Worm (Caenorhabditis elegans): ENCODE data around the gene arrd-24.

arrd-24 gene

ce11 chrX:13941865-13942264, 38.5 kb downstream of the arrd-24 start:
- TF ChIP-seq cog-1 (tag; optimal IDR thresholded peaks at IDR 0.05): no peak
- TF ChIP-seq flt-1 (GFP tag; IDR thresholded peaks at IDR 0.05): no peak
- TF ChIP-seq ref-1 (GFP tag; conservative IDR thresholded peaks at IDR 0.05): no peak
- no peak for TF ChIP-seq ztf-29 (GFP tag; IDR thresholded peaks at IDR 0.05)
- TF ChIP-seq tab-1 (GFP tag; IDR thresholded peaks at IDR 0.05): no peak
- no peak for TF ChIP-seq ztf-23 (GFP tag; IDR thresholded peaks at IDR 0.05)
- TF ChIP-seq klf-2 (GFP tag; conservative IDR thresholded peaks at IDR 0.05): no peak
- no peak for TF ChIP-seq T22C8.4 (GFP tag; IDR thresholded peaks at IDR 0.05)
- no peak for TF ChIP-seq med-1 (GFP tag; optimal IDR thresholded peaks at IDR 0.05; ENCODE audit: insufficient read depth)

ce11 chrX:13941296-13941695, 39.0 kb downstream of the arrd-24 start:
- no peak for TF ChIP-seq tab-1 (GFP tag; IDR thresholded peaks at IDR 0.05)
- no peak for TF ChIP-seq klf-2 (GFP tag; conservative IDR thresholded peaks at IDR 0.05)
- no peak for TF ChIP-seq T22C8.4 (GFP tag; IDR thresholded peaks at IDR 0.05)

ce11 chrX:13940287-13940686, 40.0 kb downstream of the arrd-24 start:
- TF ChIP-seq ztf-23 (GFP tag; IDR thresholded peaks at IDR 0.05) (no peak), tab-1 (GFP tag; IDR thresholded peaks at IDR 0.05) (no peak), cog-1 (tag; optimal IDR thresholded peaks at IDR 0.05) (no peak), flt-1 (GFP tag; IDR thresholded peaks at IDR 0.05) (no peak), ztf-29 (GFP tag; IDR thresholded peaks at IDR 0.05) (no peak), T22C8.4 (GFP tag; IDR thresholded peaks at IDR 0.05) (no peak), ref-1 (GFP tag; conservative IDR thresholded peaks at IDR 0.05) (no peak), med-1 (GFP tag; optimal IDR thresholded peaks at IDR 0.05; ENCODE audit: insufficient read depth) (no peak), klf-2 (GFP tag; conservative IDR thresholded peaks at IDR 0.05) (no peak)

- TF ChIP-seq flt-1 (GFP tag; IDR thresholded peaks at IDR 0.05): no peak
- no peak for TF ChIP-seq ztf-23 (GFP tag; IDR thresholded peaks at IDR 0.05)
- TF ChIP-seq klf-2 (GFP tag; conservative IDR thresholded peaks at IDR 0.05): no peak
- no peak for TF ChIP-seq ztf-29 (GFP tag; IDR thresholded peaks at IDR 0.05)
- TF ChIP-seq ref-1 (GFP tag; conservative IDR thresholded peaks at IDR 0.05): no peak
- no peak for TF ChIP-seq T22C8.4 (GFP tag; IDR thresholded peaks at IDR 0.05)
- TF ChIP-seq cog-1 (tag; optimal IDR thresholded peaks at IDR 0.05): no peak
- no peak for TF ChIP-seq med-1 (GFP tag; optimal IDR thresholded peaks at IDR 0.05; ENCODE audit: insufficient read depth)
- TF ChIP-seq tab-1 (GFP tag; IDR thresholded peaks at IDR 0.05): no peak
Observed at ce11 chrX:13939388-13939787, 40.9 kb downstream of the arrd-24 start.

ce11 chrX:13937910-13938309, 42.4 kb downstream of the arrd-24 start:
- no peak for TF ChIP-seq tab-1 (GFP tag; IDR thresholded peaks at IDR 0.05)
- no peak for TF ChIP-seq flt-1 (GFP tag; IDR thresholded peaks at IDR 0.05)
- no peak for TF ChIP-seq ztf-23 (GFP tag; IDR thresholded peaks at IDR 0.05)
- no peak for TF ChIP-seq med-1 (GFP tag; optimal IDR thresholded peaks at IDR 0.05; ENCODE audit: insufficient read depth)
- no peak for TF ChIP-seq ref-1 (GFP tag; conservative IDR thresholded peaks at IDR 0.05)
- TF ChIP-seq cog-1 (tag; optimal IDR thresholded peaks at IDR 0.05): no peak
- no peak for TF ChIP-seq ztf-29 (GFP tag; IDR thresholded peaks at IDR 0.05)

ce11 chrX:13937350-13937749, 43.0 kb downstream of the arrd-24 start:
- TF ChIP-seq med-1 (GFP tag; optimal IDR thresholded peaks at IDR 0.05; ENCODE audit: insufficient read depth) (no peak), ztf-23 (GFP tag; IDR thresholded peaks at IDR 0.05) (no peak), tab-1 (GFP tag; IDR thresholded peaks at IDR 0.05) (no peak), flt-1 (GFP tag; IDR thresholded peaks at IDR 0.05) (no peak), cog-1 (tag; optimal IDR thresholded peaks at IDR 0.05) (no peak), ztf-29 (GFP tag; IDR thresholded peaks at IDR 0.05) (no peak), ref-1 (GFP tag; conservative IDR thresholded peaks at IDR 0.05) (no peak), klf-2 (GFP tag; conservative IDR thresholded peaks at IDR 0.05) (no peak), T22C8.4 (GFP tag; IDR thresholded peaks at IDR 0.05) (no peak)

ce11 chrX:13936719-13937118, 43.6 kb downstream of the arrd-24 start:
- TF ChIP-seq ref-1 (GFP tag; conservative IDR thresholded peaks at IDR 0.05): no peak
- TF ChIP-seq flt-1 (GFP tag; IDR thresholded peaks at IDR 0.05): no peak
- no peak for TF ChIP-seq cog-1 (tag; optimal IDR thresholded peaks at IDR 0.05)
- no peak for TF ChIP-seq ztf-23 (GFP tag; IDR thresholded peaks at IDR 0.05)
- no peak for TF ChIP-seq klf-2 (GFP tag; conservative IDR thresholded peaks at IDR 0.05)
- no peak for TF ChIP-seq tab-1 (GFP tag; IDR thresholded peaks at IDR 0.05)
- TF ChIP-seq ztf-29 (GFP tag; IDR thresholded peaks at IDR 0.05): no peak
- TF ChIP-seq T22C8.4 (GFP tag; IDR thresholded peaks at IDR 0.05): no peak
- no peak for TF ChIP-seq med-1 (GFP tag; optimal IDR thresholded peaks at IDR 0.05; ENCODE audit: insufficient read depth)

ce11 chrX:13934574-13934973, 45.7 kb downstream of the arrd-24 start, which contains the start of gene elt-3:
elt-3 (plus strand) TSS chrX:13934874.
- TF ChIP-seq tab-1 (GFP tag; IDR thresholded peaks at IDR 0.05) (no peak), ztf-29 (GFP tag; IDR thresholded peaks at IDR 0.05) (no peak), ref-1 (GFP tag; conservative IDR thresholded peaks at IDR 0.05) (no peak), ztf-23 (GFP tag; IDR thresholded peaks at IDR 0.05) (no peak), flt-1 (GFP tag; IDR thresholded peaks at IDR 0.05) (no peak), med-1 (GFP tag; optimal IDR thresholded peaks at IDR 0.05; ENCODE audit: insufficient read depth) (no peak), T22C8.4 (GFP tag; IDR thresholded peaks at IDR 0.05) (no peak), cog-1 (tag; optimal IDR thresholded peaks at IDR 0.05) (no peak), klf-2 (GFP tag; conservative IDR thresholded peaks at IDR 0.05) (no peak)

- TF ChIP-seq klf-2 (GFP tag; conservative IDR thresholded peaks at IDR 0.05) (no peak), ztf-29 (GFP tag; IDR thresholded peaks at IDR 0.05) (no peak), flt-1 (GFP tag; IDR thresholded peaks at IDR 0.05) (no peak), ztf-23 (GFP tag; IDR thresholded peaks at IDR 0.05) (no peak), med-1 (GFP tag; optimal IDR thresholded peaks at IDR 0.05; ENCODE audit: insufficient read depth) (no peak), cog-1 (tag; optimal IDR thresholded peaks at IDR 0.05) (no peak), T22C8.4 (GFP tag; IDR thresholded peaks at IDR 0.05) (no peak)
Observed at ce11 chrX:13929534-13929933, 50.8 kb downstream of the arrd-24 start, which contains the start of gene meg-1. meg-1 (minus strand) TSS chrX:13929634.
